Fruit fly (Drosophila melanogaster) whole organism, wandering third instar larva: ENCODE measurements around the gene CG33500.

Experiments
- psq ChIP-seq: fragments of 200-800 bp; sonication (Bioruptor generic); optimal IDR thresholded peaks from 3 replicates; lab custom pipeline; 2017; ENCODE audit warnings: missing biosample characterization, mild to moderate bottlenecking, missing genetic modification characterization, moderate library complexity
- usp ChIP-seq: fragments of >200 bp; optimal IDR thresholded peaks from 2 replicates; lab custom pipeline; 2017; ENCODE audit warnings: missing biosample characterization, missing genetic modification characterization

DNA sequence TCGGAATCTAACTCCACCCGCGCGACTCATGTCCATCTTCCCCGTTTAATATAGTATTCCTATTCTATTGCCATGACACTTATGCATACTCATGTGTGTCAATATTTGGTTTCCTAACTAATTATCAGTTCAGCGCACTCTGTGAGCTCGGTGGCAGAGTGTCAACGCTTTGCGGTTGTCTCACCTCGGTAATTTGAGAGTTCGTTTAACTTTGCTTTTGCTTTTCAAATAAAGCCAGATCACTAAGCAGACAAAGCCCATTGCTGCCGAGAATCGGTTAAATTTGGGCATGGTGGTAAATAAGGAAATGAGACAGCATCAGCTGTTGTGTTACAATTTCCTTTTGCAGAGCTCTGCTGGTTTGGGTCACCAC, 31.9 kb downstream of the CG33500 start:
- TF ChIP-seq psq (GFP tag; lab: Kevin White, UChicago) (no peak), usp (no peak)
